Worm (Caenorhabditis elegans): Measurements from ENCODE around the gene srj-22.
A peak's percentile ranks its signal among the peaks of the same experiment; 100 is the strongest.

srj-22 gene

ce11 chrV:10719019-10719832, 24.3 kb downstream of the srj-22 start (continued):
- TF ChIP-seq lir-3 (tag; optimal IDR thresholded peaks at IDR 0.05; ENCODE audit: poor library complexity) (no peak), egl-27 (tag; optimal IDR thresholded peaks at IDR 0.05) (no peak), efl-1 (optimal IDR thresholded peaks at IDR 0.05) (no peak), efl-1 (GFP tag; optimal IDR thresholded peaks at IDR 0.05 in 1 of 2) (peak in 1 of 2 experiments; percentile 59), lin-14 (GFP tag; optimal IDR thresholded peaks at IDR 0.05) (peak; percentile 64), fkh-8 (tag; optimal IDR thresholded peaks at IDR 0.05) (peak; percentile 8), unc-98 (GFP tag; IDR thresholded peaks at IDR 0.05) (no peak), pqm-1 (tag; optimal IDR thresholded peaks at IDR 0.05) (no peak), C16A3.4 (tag; optimal IDR thresholded peaks at IDR 0.05) (peak; percentile 31), C34B4.2 (tag; optimal IDR thresholded peaks at IDR 0.05) (no peak), egl-13 (tag; optimal IDR thresholded peaks at IDR 0.05) (peak; percentile 31), dsc-1 (tag; optimal IDR thresholded peaks at IDR 0.05) (peak; percentile 24), nhr-20 (tag; optimal IDR thresholded peaks at IDR 0.05) (no peak), nhr-12 (tag; optimal IDR thresholded peaks at IDR 0.05) (no peak), lin-15B (tag; optimal IDR thresholded peaks at IDR 0.05) (no peak), tlp-1 (tag; optimal IDR thresholded peaks at IDR 0.05) (no peak), elt-2 (tag; optimal IDR thresholded peaks at IDR 0.05) (no peak), nhr-84 (tag; optimal IDR thresholded peaks at IDR 0.05) (no peak), lin-39 (tag; optimal IDR thresholded peaks at IDR 0.05) (peak; percentile 54), nhr-90 (tag; optimal IDR thresholded peaks at IDR 0.05; ENCODE audit: poor library complexity) (no peak), isw-1 (GFP tag; IDR thresholded peaks at IDR 0.05) (no peak), F16B12.6 (tag; optimal IDR thresholded peaks at IDR 0.05) (no peak), ceh-63 (GFP tag; optimal IDR thresholded peaks at IDR 0.05) (no peak), unc-62 (GFP tag; optimal IDR thresholded peaks at IDR 0.05) (no peak), lin-35 (GFP tag; optimal IDR thresholded peaks at IDR 0.05) (peak in 1 of 2 experiments; percentile 10), mef-2 (tag; optimal IDR thresholded peaks at IDR 0.05) (no peak), nhr-47 (tag; optimal IDR thresholded peaks at IDR 0.05) (peak; percentile 25), swsn-7 (tag; optimal IDR thresholded peaks at IDR 0.05) (no peak), unc-130 (tag; optimal IDR thresholded peaks at IDR 0.05) (peak; percentile 40)

- TF ChIP-seq skn-1 (tag; optimal IDR thresholded peaks at IDR 0.05) (no peak), lin-35 (GFP tag; optimal IDR thresholded peaks at IDR 0.05) (no peak), ama-1 (optimal IDR thresholded peaks at IDR 0.05) (no peak), nhr-71 (tag; optimal IDR thresholded peaks at IDR 0.05) (no peak), nhr-12 (tag; optimal IDR thresholded peaks at IDR 0.05) (no peak), unc-98 (GFP tag; IDR thresholded peaks at IDR 0.05) (no peak), elt-3 (tag; optimal IDR thresholded peaks at IDR 0.05) (no peak), Y116A8C.19 (tag; optimal IDR thresholded peaks at IDR 0.05; ENCODE audit: borderline replicate concordance) (no peak), dpl-1 (GFP tag; optimal IDR thresholded peaks at IDR 0.05) (no peak), hpl-2 (GFP tag; optimal IDR thresholded peaks at IDR 0.05) (no peak), zip-4 (GFP tag; optimal IDR thresholded peaks at IDR 0.05) (no peak), dsc-1 (tag; optimal IDR thresholded peaks at IDR 0.05) (peak; percentile 60), unc-130 (tag; optimal IDR thresholded peaks at IDR 0.05) (no peak), snu-23 (GFP tag; optimal IDR thresholded peaks at IDR 0.05) (no peak), elt-2 (tag; optimal IDR thresholded peaks at IDR 0.05) (no peak), nhr-11 (tag; optimal IDR thresholded peaks at IDR 0.05) (no peak), blmp-1 (tag; optimal IDR thresholded peaks at IDR 0.05) (no peak), fkh-8 (tag; optimal IDR thresholded peaks at IDR 0.05) (peak; percentile 29), fkh-10 (GFP tag; optimal IDR thresholded peaks at IDR 0.05) (no peak), mdl-1 (tag; optimal IDR thresholded peaks at IDR 0.05) (no peak), irx-1 (tag; optimal IDR thresholded peaks at IDR 0.05) (no peak), nhr-85 (tag) (no peak), lin-15B (tag; optimal IDR thresholded peaks at IDR 0.05) (no peak), efl-1 (optimal IDR thresholded peaks at IDR 0.05) (no peak), efl-1 (GFP tag; optimal IDR thresholded peaks at IDR 0.05 in 1 of 2) (peak in 1 of 2 experiments; percentile 59)
Observed at ce11 chrV:10718037-10718436, 25.5 kb downstream of the srj-22 start.

Measured in whole organism, L1 larva.